Fruit fly (Drosophila melanogaster) whole organism, embryonic: ENCODE data around the gene mav.

Experiments
- ATbp ChIP-seq: fragments of 200-800 bp; sonication (Bioruptor generic); optimal IDR thresholded peaks from 2 replicates; lab custom pipeline; 2017; ENCODE audit warnings: missing biosample characterization, mild to moderate bottlenecking, missing genetic modification characterization, missing genetic modification reagents
- B-H2 ChIP-seq: fragments of 200-800 bp; sonication (Bioruptor generic); optimal IDR thresholded peaks from 2 replicates; lab custom pipeline; 2018; ENCODE audit warnings: missing biosample characterization, mild to moderate bottlenecking, missing genetic modification characterization
- BEAF-32 ChIP-seq: fragments of 200-800 bp; sonication (Bioruptor generic); optimal IDR thresholded peaks from 3 replicates; lab custom pipeline; 2017; ENCODE audit warnings: missing biosample characterization, missing genetic modification characterization, mild to moderate bottlenecking, moderate library complexity, missing genetic modification reagents
- Bteb2 ChIP-seq: fragments of 200-800 bp; sonication (Bioruptor generic); optimal IDR thresholded peaks from 2 replicates; lab custom pipeline; 2016; ENCODE audit warnings: missing biosample characterization, missing genetic modification characterization
- CG10959 ChIP-seq: fragments of 200-800 bp; sonication (Bioruptor generic); IDR thresholded peaks from 2 replicates; pipeline ENCODE4 v1.3.6; 2022; ENCODE audit warnings: missing biosample characterization, missing genetic modification characterization
- CG11085 ChIP-seq: fragments of 200-800 bp; sonication (Bioruptor generic); IDR thresholded peaks from 2 replicates; pipeline ENCODE4 v1.3.6; 2022; ENCODE audit warnings: missing biosample characterization, missing genetic modification characterization
- CG12942 ChIP-seq: fragments of 200-800 bp; sonication (Bioruptor generic); optimal IDR thresholded peaks from 3 replicates; lab custom pipeline; 2016; ENCODE audit warnings: missing biosample characterization, missing genetic modification characterization
- CG13424 ChIP-seq: fragments of 200-800 bp; sonication (Bioruptor generic); optimal IDR thresholded peaks from 2 replicates; lab custom pipeline; 2019; ENCODE audit warnings: missing biosample characterization, mild to moderate bottlenecking, missing genetic modification characterization, moderate library complexity
- CG13894 ChIP-seq: fragments of 200-800 bp; sonication (Bioruptor generic); optimal IDR thresholded peaks from 3 replicates; lab custom pipeline; 2018; ENCODE audit warnings: missing biosample characterization, mild to moderate bottlenecking, missing genetic modification characterization, moderate library complexity
- CG14710 ChIP-seq: fragments of 200-800 bp; sonication (Bioruptor generic); optimal IDR thresholded peaks from 3 replicates; lab custom pipeline; 2019; ENCODE audit warnings: missing biosample characterization, mild to moderate bottlenecking, missing genetic modification characterization, moderate library complexity
- CG15696 ChIP-seq: fragments of 200-800 bp; sonication (Bioruptor generic); optimal IDR thresholded peaks from 2 replicates; lab custom pipeline; 2019; ENCODE audit warnings: missing biosample characterization, mild to moderate bottlenecking, missing genetic modification characterization, moderate library complexity
- CG1603 ChIP-seq: fragments of 200-800 bp; sonication (Bioruptor generic); optimal IDR thresholded peaks from 2 replicates; lab custom pipeline; 2019; ENCODE audit warnings: missing biosample characterization, mild to moderate bottlenecking, missing genetic modification characterization, moderate library complexity
- CG16813 ChIP-seq: fragments of 200-800 bp; sonication (Bioruptor generic); IDR thresholded peaks from 3 replicates; pipeline ENCODE4 v1.3.6; 2022; ENCODE audit warnings: missing biosample characterization, missing genetic modification characterization; ENCODE audit not compliant: partially characterized antibody
- CG18262 ChIP-seq: fragments of 200-800 bp; optimal IDR thresholded peaks from 3 replicates; lab custom pipeline; 2019; ENCODE audit warnings: missing biosample characterization, mild to moderate bottlenecking, missing genetic modification characterization, moderate library complexity
- CG18764 ChIP-seq: fragments of 200-800 bp; sonication (Bioruptor generic); optimal IDR thresholded peaks from 3 replicates; lab custom pipeline; 2016; ENCODE audit warnings: missing biosample characterization, missing genetic modification characterization
- CG2116 ChIP-seq: fragments of 200-800 bp; sonication (Bioruptor generic); optimal IDR thresholded peaks from 3 replicates; lab custom pipeline; 2018; ENCODE audit warnings: missing biosample characterization, mild to moderate bottlenecking, missing genetic modification characterization
- CG2120 ChIP-seq: fragments of 200-800 bp; sonication (Bioruptor generic); optimal IDR thresholded peaks from 3 replicates; lab custom pipeline; 2016; ENCODE audit warnings: missing biosample characterization, missing genetic modification characterization
- CG2712 ChIP-seq: fragments of 200-800 bp; optimal IDR thresholded peaks from 3 replicates; lab custom pipeline; 2019; ENCODE audit warnings: missing biosample characterization, mild to moderate bottlenecking, missing genetic modification characterization, moderate library complexity
- CG30020 ChIP-seq: fragments of 200-800 bp; optimal IDR thresholded peaks from 2 replicates; lab custom pipeline; 2019; ENCODE audit warnings: missing biosample characterization, mild to moderate bottlenecking, missing genetic modification characterization, moderate library complexity
- CG32767 ChIP-seq: fragments of 200-800 bp; sonication (Bioruptor generic); IDR thresholded peaks from 2 replicates; pipeline ENCODE4 v1.3.6; 2022; ENCODE audit warnings: missing biosample characterization, missing genetic modification characterization
- CG34224 ChIP-seq: fragments of 200-800 bp; sonication (Bioruptor generic); IDR thresholded peaks from 3 replicates; pipeline ENCODE4 v1.3.6; 2022; ENCODE audit warnings: missing biosample characterization, missing genetic modification characterization; ENCODE audit not compliant: partially characterized antibody
- CG3995 ChIP-seq: fragments of 200-800 bp; sonication (Bioruptor generic); optimal IDR thresholded peaks from 3 replicates; lab custom pipeline; 2016; ENCODE audit warnings: missing biosample characterization, missing genetic modification characterization
- CG4328 ChIP-seq: fragments of 200-800 bp; sonication (Bioruptor generic); optimal IDR thresholded peaks from 3 replicates; lab custom pipeline; 2017; ENCODE audit warnings: missing biosample characterization, missing genetic modification reagents, missing genetic modification characterization
- CG4820 ChIP-seq: fragments of 200-800 bp; sonication (Bioruptor generic); optimal IDR thresholded peaks from 3 replicates; lab custom pipeline; 2016; ENCODE audit warnings: missing biosample characterization, missing genetic modification characterization
- CG9797 ChIP-seq: fragments of 200-800 bp; sonication (Bioruptor generic); optimal IDR thresholded peaks from 3 replicates; lab custom pipeline; 2018; ENCODE audit warnings: missing biosample characterization, mild to moderate bottlenecking, missing genetic modification characterization
- Chrac-16 ChIP-seq: fragments of 200-800 bp; sonication (Bioruptor generic); optimal IDR thresholded peaks from 3 replicates; lab custom pipeline; 2016; ENCODE audit warnings: missing biosample characterization, missing genetic modification characterization
- D19A ChIP-seq: fragments of 200-800 bp; optimal IDR thresholded peaks from 3 replicates; lab custom pipeline; 2019; ENCODE audit warnings: missing biosample characterization, mild to moderate bottlenecking, missing genetic modification characterization, moderate library complexity
- D19B ChIP-seq: fragments of 200-800 bp; sonication (Bioruptor generic); optimal IDR thresholded peaks from 2 replicates; lab custom pipeline; 2017; ENCODE audit warnings: missing biosample characterization, mild to moderate bottlenecking, missing genetic modification characterization
- E2f2 ChIP-seq: fragments of 200-800 bp; sonication (Bioruptor generic); IDR thresholded peaks from 2 replicates; pipeline ENCODE4 v1.3.6; 2022; ENCODE audit warnings: missing biosample characterization, missing genetic modification characterization
- ERR ChIP-seq: fragments of 200-800 bp; sonication (Bioruptor generic); optimal IDR thresholded peaks from 2 replicates; lab custom pipeline; 2016; ENCODE audit warnings: missing biosample characterization, missing genetic modification characterization
- Eip74EF ChIP-seq, 2 experiments: fragments of 200-800 bp in 1 of 2; fragments of >200 bp in 1 of 2; sonication (Bioruptor generic) in 1 of 2; optimal IDR thresholded peaks; 2 replicates each; lab custom pipeline; 2017 to 2019; ENCODE audit warnings: missing biosample characterization in 2 of 2, missing genetic modification characterization in 2 of 2, mild to moderate bottlenecking in 1 of 2, moderate library complexity in 1 of 2
- Opbp ChIP-seq: fragments of 200-800 bp; sonication (Bioruptor generic); IDR thresholded peaks from 3 replicates; pipeline ENCODE4 v1.3.6; 2022; ENCODE audit warnings: missing biosample characterization, missing genetic modification characterization; ENCODE audit not compliant: partially characterized antibody
- Scr ChIP-seq: fragments of 200-800 bp; sonication (Bioruptor generic); IDR thresholded peaks from 2 replicates; pipeline ENCODE4 v1.3.6; 2022; ENCODE audit warnings: missing biosample characterization, missing genetic modification characterization; ENCODE audit not compliant: partially characterized antibody
- az2 ChIP-seq: fragments of 200-800 bp; sonication (Bioruptor generic); optimal IDR thresholded peaks from 3 replicates; lab custom pipeline; 2016; ENCODE audit warnings: missing biosample characterization, missing genetic modification characterization
- gem ChIP-seq: fragments of 200-800 bp; sonication (Bioruptor generic); optimal IDR thresholded peaks from 2 replicates; lab custom pipeline; 2019; ENCODE audit warnings: missing biosample characterization, mild to moderate bottlenecking, missing genetic modification characterization, moderate library complexity
- her ChIP-seq: fragments of 200-800 bp; sonication (Bioruptor generic); optimal IDR thresholded peaks from 2 replicates; lab custom pipeline; 2016; ENCODE audit warnings: missing biosample characterization, missing genetic modification characterization
- klu ChIP-seq: fragments of 200-800 bp; sonication (Bioruptor generic); IDR thresholded peaks from 2 replicates; pipeline ENCODE4 v1.3.6; 2022; ENCODE audit warnings: missing biosample characterization, missing genetic modification characterization
- mam ChIP-seq: fragments of 200-800 bp; sonication (Bioruptor generic); optimal IDR thresholded peaks from 3 replicates; lab custom pipeline; 2016; ENCODE audit warnings: missing biosample characterization, missing genetic modification characterization
- pfk ChIP-seq: fragments of 200-800 bp; sonication (Bioruptor generic); optimal IDR thresholded peaks from 2 replicates; lab custom pipeline; 2018; ENCODE audit warnings: missing biosample characterization, mild to moderate bottlenecking, missing genetic modification characterization, moderate library complexity
- pnt ChIP-seq: fragments of 200-800 bp; sonication (Bioruptor generic); optimal IDR thresholded peaks from 3 replicates; lab custom pipeline; 2016; ENCODE audit warnings: missing biosample characterization, missing genetic modification characterization
- pros ChIP-seq: fragments of 200-800 bp; sonication (Bioruptor generic); optimal IDR thresholded peaks from 3 replicates; lab custom pipeline; 2019; ENCODE audit warnings: missing biosample characterization, mild to moderate bottlenecking, missing genetic modification characterization, moderate library complexity
- ranshi ChIP-seq: fragments of 200-800 bp; sonication (Bioruptor generic); IDR thresholded peaks from 2 replicates; pipeline ENCODE4 v1.3.6; 2022; ENCODE audit warnings: missing biosample characterization, missing genetic modification characterization
- rib ChIP-seq: fragments of 200-800 bp; sonication (Bioruptor generic); IDR thresholded peaks from 2 replicates; pipeline ENCODE4 v1.3.6; 2022; ENCODE audit warnings: missing biosample characterization, missing genetic modification characterization
- row ChIP-seq: fragments of 200-800 bp; sonication (Bioruptor generic); IDR thresholded peaks from 3 replicates; pipeline ENCODE4 v1.3.6; 2022; ENCODE audit warnings: missing biosample characterization, missing genetic modification characterization
- sima ChIP-seq: fragments of 200-800 bp; sonication (Bioruptor generic); optimal IDR thresholded peaks from 2 replicates; lab custom pipeline; 2016; ENCODE audit warnings: missing biosample characterization, missing genetic modification characterization
- ssp ChIP-seq: fragments of 200-800 bp; sonication (Bioruptor generic); IDR thresholded peaks from 2 replicates; pipeline ENCODE4 v1.3.6; 2022; ENCODE audit warnings: missing biosample characterization, missing genetic modification characterization
- sug ChIP-seq: fragments of 200-800 bp; optimal IDR thresholded peaks from 2 replicates; lab custom pipeline; 2019; ENCODE audit warnings: missing biosample characterization, mild to moderate bottlenecking, missing genetic modification characterization, moderate library complexity
- zen ChIP-seq: fragments of 200-800 bp; sonication (Bioruptor generic); optimal IDR thresholded peaks from 3 replicates; lab custom pipeline; 2018; ENCODE audit warnings: missing biosample characterization, mild to moderate bottlenecking, missing genetic modification characterization, moderate library complexity
- zfh2 ChIP-seq: fragments of 200-800 bp; sonication (Bioruptor generic); optimal IDR thresholded peaks from 2 replicates; lab custom pipeline; 2016; ENCODE audit warnings: missing biosample characterization, missing genetic modification characterization

The mav gene

dm6 chr4:663055-663670 is 37.3 kb upstream of the mav start, which contains the start of the genes CG46466 and Slip1 (continued):
- TF ChIP-seq sima (GFP tag; lab: Kevin White, UChicago) (no peak), Eip74EF (GFP tag; optimal IDR thresholded peaks at IDR 0.05; lab: Kevin White, UChicago) (peak in 1 of 2 experiments; percentile 62), ranshi (no peak), her (GFP tag; lab: Kevin White, UChicago) (no peak), CG15696 (no peak), D19B (GFP tag; lab: Kevin White, UChicago) (no peak), CG11085 (GFP tag; lab: Robert Waterston, UW) (no peak), CG18262 (tag; lab: Kevin White, UChicago) (peak; percentile 32), pros (GFP tag; lab: Kevin White, UChicago) (no peak), zfh2 (GFP tag; lab: Kevin White, UChicago) (peak; percentile 13), CG13894 (tag; lab: Kevin White, UChicago) (no peak), CG3995 (GFP tag; lab: Kevin White, UChicago) (peak; percentile 37), Bteb2 (GFP tag; lab: Kevin White, UChicago) (no peak), CG30020 (tag; lab: Kevin White, UChicago) (peak; percentile 99), CG34224 (0 out of 3 replicates have a peak, but pooled peaks have one; percentile 2), CG4328 (GFP tag; lab: Kevin White, UChicago) (no peak), ssp (peak; percentile 97), CG16813 (GFP tag; lab: Robert Waterston, UW) (0 out of 3 replicates have a peak, but pooled peaks have one; percentile 38), CG2120 (GFP tag; lab: Kevin White, UChicago) (peak; percentile 17), CG2712 (tag; lab: Kevin White, UChicago) (peak; percentile 28), mam (GFP tag; lab: Kevin White, UChicago) (peak; percentile 9), CG1603 (tag; lab: Kevin White, UChicago) (peak; percentile 79), CG12942 (GFP tag; lab: Kevin White, UChicago) (peak; percentile 6), CG2116 (peak; percentile 44), CG10959 (GFP tag; lab: Robert Waterston, UW) (no peak), CG9797 (GFP tag; lab: Kevin White, UChicago) (peak; percentile 24), E2f2 (GFP tag; lab: Robert Waterston, UW) (no peak), CG13424 (tag; lab: Kevin White, UChicago) (peak; percentile 33), sug (peak; percentile 16), B-H2 (GFP tag; lab: Kevin White, UChicago) (no peak), ATbp (GFP tag; lab: Kevin White, UChicago) (no peak), az2 (peak; percentile 6), pnt (GFP tag; lab: Kevin White, UChicago) (peak; percentile 13), row (peak; percentile 76), rib (no peak), pfk (GFP tag; lab: Kevin White, UChicago) (peak; percentile 3), zen (tag; lab: Kevin White, UChicago) (peak; percentile 38), CG32767 (GFP tag; lab: Robert Waterston, UW) (peak; percentile 42; the same call in 1 of the 2 replicates), D19A (peak; percentile 36), CG4820 (GFP tag; lab: Kevin White, UChicago) (peak; percentile 37), BEAF-32 (GFP tag; lab: Kevin White, UChicago) (peak; percentile 73), Opbp (GFP tag; lab: Robert Waterston, UW) (no peak), Chrac-16 (GFP tag; lab: Kevin White, UChicago) (peak; percentile 7), CG18764 (GFP tag; lab: Kevin White, UChicago) (peak; percentile 12), ERR (GFP tag; lab: Kevin White, UChicago) (no peak), klu (GFP tag; lab: Robert Waterston, UW) (no peak), Scr (GFP tag; lab: Robert Waterston, UW) (peak; percentile 34; the same call in 1 of the 2 replicates), gem (tag; lab: Kevin White, UChicago) (peak; percentile 57), CG14710 (tag; lab: Kevin White, UChicago) (peak; percentile 62)
